Worm (Caenorhabditis elegans) whole organism, L3 larva: Measurements from ENCODE around the gene H37A05.2.

Source experiments
- R02D3.7 ChIP-seq: fragments of 150-350 bp; optimal IDR thresholded peaks from 2 replicates; lab custom pipeline; 2014; ENCODE audit warnings: missing biosample characterization, missing genetic modification characterization
- ZK546.5 ChIP-seq: sonication (generic microtip); optimal IDR thresholded peaks from 2 replicates; lab custom pipeline; 2017; ENCODE audit warnings: missing biosample characterization, missing genetic modification characterization
- aly-2 ChIP-seq: fragments of 150-350 bp; optimal IDR thresholded peaks from 2 replicates; lab custom pipeline; 2014; ENCODE audit warnings: missing biosample characterization, missing genetic modification characterization
- ama-1 ChIP-seq: fragments of 150-350 bp; optimal IDR thresholded peaks from 2 replicates; lab custom pipeline; 2018
- ceh-28 ChIP-seq: fragments of 150-350 bp; optimal IDR thresholded peaks from 2 replicates; lab custom pipeline; 2014; ENCODE audit warnings: missing biosample characterization, missing genetic modification reagents, missing genetic modification characterization
- ceh-82 ChIP-seq: fragments of 150-350 bp; optimal IDR thresholded peaks from 2 replicates; lab custom pipeline; 2014; ENCODE audit warnings: missing biosample characterization, missing genetic modification characterization
- daf-12 ChIP-seq: fragments of 150-350 bp; optimal IDR thresholded peaks from 2 replicates; lab custom pipeline; 2014; ENCODE audit warnings: missing biosample characterization, missing genetic modification reagents, missing genetic modification characterization
- egl-27 ChIP-seq: sonication (generic microtip); optimal IDR thresholded peaks from 4 replicates; lab custom pipeline; 2017; ENCODE audit warnings: missing biosample characterization, missing genetic modification reagents, missing genetic modification characterization
- egl-5 ChIP-seq: fragments of 150-350 bp; optimal IDR thresholded peaks from 2 replicates; lab custom pipeline; 2017; ENCODE audit warnings: missing biosample characterization, missing genetic modification reagents, missing genetic modification characterization, inconsistent platforms
- elt-1 ChIP-seq: fragments of 150-350 bp; optimal IDR thresholded peaks from 2 replicates; lab custom pipeline; 2014; ENCODE audit warnings: missing biosample characterization, missing genetic modification characterization
- elt-2 ChIP-seq: sonication (generic microtip); optimal IDR thresholded peaks from 2 replicates; lab custom pipeline; 2016; ENCODE audit warnings: missing genetic modification reagents, mild to moderate bottlenecking, missing genetic modification characterization, missing compliant biosample characterization
- elt-3 ChIP-seq, 3 experiments: fragments of 150-350 bp in 1 of 3; sonication (generic microtip) in 2 of 3; optimal IDR thresholded peaks; 2 replicates in 2 of 3; 4 replicates in 1 of 3; lab custom pipeline; 2014 to 2017; ENCODE audit warnings: missing biosample characterization in 3 of 3, missing genetic modification characterization in 3 of 3
- eor-1 ChIP-seq, 2 experiments: fragments of 150-350 bp; optimal IDR thresholded peaks; 2 replicates each; lab custom pipeline; 2014 to 2018; ENCODE audit warnings: missing biosample characterization in 2 of 2, missing genetic modification characterization in 2 of 2
- fkh-10 ChIP-seq: sonication (generic microtip); optimal IDR thresholded peaks from 2 replicates; lab custom pipeline; 2017; ENCODE audit warnings: missing biosample characterization, missing genetic modification reagents, missing genetic modification characterization
- fkh-2 ChIP-seq: fragments of 150-350 bp; optimal IDR thresholded peaks from 2 replicates; lab custom pipeline; 2014; ENCODE audit warnings: missing biosample characterization, missing genetic modification reagents, missing genetic modification characterization
- fos-1 ChIP-seq: fragments of 150-350 bp; optimal IDR thresholded peaks from 2 replicates; lab custom pipeline; 2014; ENCODE audit warnings: missing biosample characterization, missing genetic modification characterization
- hmg-11 ChIP-seq: sonication (generic microtip); optimal IDR thresholded peaks from 2 replicates; lab custom pipeline; 2016; ENCODE audit warnings: missing genetic modification characterization, missing compliant biosample characterization
- jun-1 ChIP-seq: fragments of 150-350 bp; optimal IDR thresholded peaks from 2 replicates; lab custom pipeline; 2014; ENCODE audit warnings: missing biosample characterization, missing genetic modification reagents, missing genetic modification characterization
- lin-15B ChIP-seq: fragments of 150-350 bp; optimal IDR thresholded peaks from 2 replicates; lab custom pipeline; 2014; ENCODE audit warnings: missing biosample characterization, missing genetic modification characterization
- lin-39 ChIP-seq: fragments of 150-350 bp; optimal IDR thresholded peaks from 2 replicates; lab custom pipeline; 2018; ENCODE audit warnings: missing biosample characterization, missing genetic modification reagents, missing genetic modification characterization
- lsy-12 ChIP-seq: sonication (generic microtip); optimal IDR thresholded peaks from 2 replicates; lab custom pipeline; 2016; ENCODE audit warnings: mild to moderate bottlenecking, missing genetic modification characterization, missing compliant biosample characterization
- mdl-1 ChIP-seq: fragments of 150-350 bp; optimal IDR thresholded peaks from 2 replicates; lab custom pipeline; 2014; ENCODE audit warnings: missing biosample characterization, missing genetic modification characterization
- mml-1 ChIP-seq: fragments of 150-350 bp; sonication (generic microtip); optimal IDR thresholded peaks from 3 replicates; lab custom pipeline; 2014; ENCODE audit warnings: missing biosample characterization, missing genetic modification characterization
- nfya-1 ChIP-seq: sonication (generic microtip); optimal IDR thresholded peaks from 2 replicates; lab custom pipeline; 2017; ENCODE audit warnings: missing genetic modification characterization, mild to moderate bottlenecking, missing compliant biosample characterization, antibody characterized with exemption, moderate library complexity; ENCODE audit not compliant: insufficient read depth
- nhr-11 ChIP-seq: fragments of 150-350 bp; optimal IDR thresholded peaks from 2 replicates; lab custom pipeline; 2014; ENCODE audit warnings: missing biosample characterization, missing genetic modification characterization
- nhr-12 ChIP-seq: fragments of 150-350 bp; optimal IDR thresholded peaks from 2 replicates; lab custom pipeline; 2014; ENCODE audit warnings: missing biosample characterization, missing genetic modification characterization
- nhr-23 ChIP-seq: fragments of 150-350 bp; optimal IDR thresholded peaks from 2 replicates; lab custom pipeline; 2014; ENCODE audit warnings: missing biosample characterization, missing genetic modification reagents, missing genetic modification characterization
- nhr-237 ChIP-seq: fragments of 150-350 bp; optimal IDR thresholded peaks from 2 replicates; lab custom pipeline; 2014; ENCODE audit warnings: missing biosample characterization, missing genetic modification characterization
- nhr-25 ChIP-seq: sonication (generic microtip); optimal IDR thresholded peaks from 2 replicates; lab custom pipeline; 2017; ENCODE audit warnings: missing biosample characterization, missing genetic modification characterization
- nhr-28 ChIP-seq: fragments of 150-350 bp; optimal IDR thresholded peaks from 2 replicates; lab custom pipeline; 2014; ENCODE audit warnings: missing biosample characterization, missing genetic modification characterization
- nhr-43 ChIP-seq: sonication (generic microtip); optimal IDR thresholded peaks from 2 replicates; lab custom pipeline; 2016; ENCODE audit warnings: mild to moderate bottlenecking, missing genetic modification characterization, missing compliant biosample characterization; ENCODE audit not compliant: poor library complexity, severe bottlenecking
- nhr-67 ChIP-seq: fragments of 150-350 bp; optimal IDR thresholded peaks from 2 replicates; lab custom pipeline; 2014; ENCODE audit warnings: missing biosample characterization, missing genetic modification characterization
- nhr-76 ChIP-seq: fragments of 150-350 bp; sonication (generic microtip); optimal IDR thresholded peaks from 5 replicates; lab custom pipeline; 2014; ENCODE audit warnings: missing biosample characterization, missing genetic modification characterization
- nhr-77 ChIP-seq: fragments of 150-350 bp; optimal IDR thresholded peaks from 2 replicates; lab custom pipeline; 2014; ENCODE audit warnings: missing biosample characterization, missing genetic modification characterization
- pha-4 ChIP-seq: fragments of 150-350 bp; optimal IDR thresholded peaks from 2 replicates; lab custom pipeline; 2014; ENCODE audit warnings: missing biosample characterization, missing genetic modification reagents, missing genetic modification characterization
- pqm-1 ChIP-seq: fragments of 150-350 bp; optimal IDR thresholded peaks from 2 replicates; lab custom pipeline; 2017; ENCODE audit warnings: missing biosample characterization, missing genetic modification characterization, inconsistent platforms
- sea-2 ChIP-seq: fragments of 150-350 bp; sonication (generic microtip); optimal IDR thresholded peaks from 4 replicates; lab custom pipeline; 2014; ENCODE audit warnings: missing biosample characterization, missing genetic modification reagents, missing genetic modification characterization
- skn-1 ChIP-seq: fragments of 150-350 bp; optimal IDR thresholded peaks from 2 replicates; lab custom pipeline; 2014; ENCODE audit warnings: missing biosample characterization, missing genetic modification characterization
- snpc-4 ChIP-seq: fragments of 150-350 bp; optimal IDR thresholded peaks from 2 replicates; lab custom pipeline; 2014; ENCODE audit warnings: missing biosample characterization, missing genetic modification characterization
- tbx-2 ChIP-seq: sonication (generic microtip); optimal IDR thresholded peaks from 2 replicates; lab custom pipeline; 2016; ENCODE audit warnings: mild to moderate bottlenecking, missing genetic modification characterization, missing compliant biosample characterization
- unc-39 ChIP-seq: sonication (generic microtip); optimal IDR thresholded peaks from 4 replicates; lab custom pipeline; 2017; ENCODE audit warnings: missing biosample characterization, missing genetic modification characterization
- unc-62 ChIP-seq: fragments of 150-350 bp; sonication (generic microtip); optimal IDR thresholded peaks from 4 replicates; lab custom pipeline; 2014; ENCODE audit warnings: missing biosample characterization, missing genetic modification reagents, missing genetic modification characterization
- zag-1 ChIP-seq: fragments of 150-350 bp; optimal IDR thresholded peaks from 2 replicates; lab custom pipeline; 2014; ENCODE audit warnings: missing biosample characterization, missing genetic modification characterization
- ztf-11 ChIP-seq: fragments of 150-350 bp; optimal IDR thresholded peaks from 2 replicates; lab custom pipeline; 2014; ENCODE audit warnings: missing biosample characterization, missing genetic modification characterization
- ztf-4 ChIP-seq: fragments of 150-350 bp; optimal IDR thresholded peaks from 2 replicates; lab custom pipeline; 2014; ENCODE audit warnings: missing biosample characterization, missing genetic modification characterization

H37A05.2 gene

ce11 chrV:13659219-13659618, 25.2 kb upstream of the H37A05.2 start (continued):
- TF ChIP-seq nhr-43 (tag; lab: Kevin White, UChicago): peak; percentile 19
- TF ChIP-seq zag-1 (tag; lab: Kevin White, UChicago): no peak
- no peak for TF ChIP-seq fos-1 (tag; lab: Kevin White, UChicago)
- no peak for TF ChIP-seq mdl-1 (tag; lab: Kevin White, UChicago)
- no peak for TF ChIP-seq ztf-4
- no peak for TF ChIP-seq nhr-237 (tag; lab: Kevin White, UChicago)
- no peak for TF ChIP-seq eor-1 (tag; optimal IDR thresholded peaks at IDR 0.05; lab: Kevin White, UChicago)
- TF ChIP-seq nhr-76 (tag; lab: Kevin White, UChicago): no peak
- no peak for TF ChIP-seq sea-2
- TF ChIP-seq nhr-77 (tag; lab: Kevin White, UChicago): no peak
- TF ChIP-seq nhr-67 (tag; lab: Kevin White, UChicago): no peak
- peak; percentile 15 for TF ChIP-seq pqm-1 (tag; lab: Kevin White, UChicago)
- no peak for TF ChIP-seq mml-1 (tag; lab: Kevin White, UChicago)
- TF ChIP-seq ceh-28: no peak
- peak; percentile 41 for TF ChIP-seq jun-1
- TF ChIP-seq egl-27 (tag; lab: Kevin White, UChicago): no peak
- TF ChIP-seq elt-2 (tag; lab: Kevin White, UChicago): no peak
- no peak for TF ChIP-seq tbx-2 (tag; lab: Kevin White, UChicago)
- peak; percentile 39 for TF ChIP-seq nhr-23 (tag; lab: Kevin White, UChicago)
- TF ChIP-seq nhr-11: no peak
- TF ChIP-seq, all 47 proteins: peak for 7

- TF ChIP-seq nhr-76 (tag; lab: Kevin White, UChicago) (no peak), unc-62 (GFP tag; lab: Kevin White, UChicago) (no peak), unc-39 (tag; lab: Kevin White, UChicago) (no peak), nhr-12 (tag; lab: Kevin White, UChicago) (no peak), tbx-2 (tag; lab: Kevin White, UChicago) (peak; percentile 86), pha-4 (tag; lab: Kevin White, UChicago) (peak; percentile 86), egl-5 (tag; lab: Kevin White, UChicago) (peak; percentile 87), sea-2 (no peak), daf-12 (no peak), ceh-82 (tag; lab: Kevin White, UChicago) (no peak), elt-3 (tag; optimal IDR thresholded peaks at IDR 0.05; lab: Kevin White, UChicago) (peak in 1 of 3 experiments; percentile 67), nhr-23 (tag; lab: Kevin White, UChicago) (peak; percentile 95), nhr-11 (no peak), fkh-2 (tag; lab: Kevin White, UChicago) (no peak), hmg-11 (tag; lab: Kevin White, UChicago) (no peak), ZK546.5 (no peak), fkh-10 (GFP tag; lab: Kevin White, UChicago) (no peak), ztf-11 (tag; lab: Kevin White, UChicago) (no peak), skn-1 (tag; lab: Kevin White, UChicago) (no peak), nhr-43 (tag; lab: Kevin White, UChicago) (peak; percentile 98), nfya-1 (tag; lab: Kevin White, UChicago) (peak; percentile 67), nhr-67 (tag; lab: Kevin White, UChicago) (no peak), lsy-12 (tag; lab: Kevin White, UChicago) (peak; percentile 89), zag-1 (tag; lab: Kevin White, UChicago) (no peak), nhr-28 (tag; lab: Kevin White, UChicago) (no peak), aly-2 (tag; lab: Kevin White, UChicago) (no peak), pqm-1 (tag; lab: Kevin White, UChicago) (peak; percentile 75), snpc-4 (tag; lab: Kevin White, UChicago) (peak; percentile 59), elt-2 (tag; lab: Kevin White, UChicago) (peak; percentile 96), egl-27 (tag; lab: Kevin White, UChicago) (no peak), elt-1 (peak; percentile 58), nhr-237 (tag; lab: Kevin White, UChicago) (no peak), ama-1 (lab: Kevin White, UChicago) (peak; percentile 45), eor-1 (tag; optimal IDR thresholded peaks at IDR 0.05; lab: Kevin White, UChicago) (no peak), lin-15B (tag; lab: Kevin White, UChicago) (peak; percentile 59), nhr-77 (tag; lab: Kevin White, UChicago) (no peak), R02D3.7 (tag; lab: Kevin White, UChicago) (peak; percentile 10), mml-1 (tag; lab: Kevin White, UChicago) (no peak), ceh-28 (no peak), jun-1 (peak; percentile 88), mdl-1 (tag; lab: Kevin White, UChicago) (peak; percentile 94), nhr-25 (tag; lab: Kevin White, UChicago) (peak; percentile 95), ztf-4 (peak; percentile 33), lin-39 (tag; lab: Kevin White, UChicago) (peak; percentile 6)
Measured at ce11 chrV:13658577-13658976, 24.5 kb upstream of the H37A05.2 start.
